Fruit fly (Drosophila melanogaster): Measurements from ENCODE around the gene Pgant6.
A peak's percentile ranks its signal among the peaks of the same experiment; 100 is the strongest.

DNA sequence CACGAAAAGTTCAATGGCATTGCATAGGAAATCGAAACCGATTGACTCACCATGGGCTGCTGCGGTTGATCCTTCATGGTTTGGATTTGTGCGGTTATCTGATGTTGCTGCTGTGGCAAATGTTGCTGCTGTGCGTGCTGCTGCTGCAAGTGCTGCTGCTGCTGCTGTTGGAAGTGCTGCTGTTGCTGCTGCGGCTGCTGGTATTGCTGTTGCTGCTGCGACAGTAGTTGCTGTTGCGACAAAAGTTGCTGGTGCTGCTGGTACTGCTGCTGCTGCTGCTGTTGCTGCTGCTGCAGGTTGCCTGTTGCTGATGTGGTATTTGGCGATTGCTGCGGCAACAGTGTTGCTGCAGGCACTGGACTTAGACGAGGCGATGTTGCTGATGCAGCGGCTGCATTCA, 14.2 kb downstream of the Pgant6 start:
- TF ChIP-seq CG32264 (GFP tag; optimal IDR thresholded peaks at IDR 0.05) = no peak
- TF ChIP-seq pan (optimal IDR thresholded peaks at IDR 0.05) = no peak
- no peak for TF ChIP-seq usp (GFP tag; optimal IDR thresholded peaks at IDR 0.05)
- no peak for TF ChIP-seq Hr83 (GFP tag; optimal IDR thresholded peaks at IDR 0.05; ENCODE audit: poor library complexity, severe bottlenecking)
- no peak for TF ChIP-seq Dif (GFP tag; optimal IDR thresholded peaks at IDR 0.05; ENCODE audit: partially characterized antibody)
- no peak for TF ChIP-seq Rel (GFP tag; optimal IDR thresholded peaks at IDR 0.05)
- no peak for TF ChIP-seq Rel (tag; optimal IDR thresholded peaks at IDR 0.05)
- TF ChIP-seq Hr78 (GFP tag; optimal IDR thresholded peaks at IDR 0.05) = no peak
- TF ChIP-seq foxo (GFP tag; optimal IDR thresholded peaks at IDR 0.05) = no peak
- peak; percentile 98 for TF ChIP-seq Dfd (GFP tag; optimal IDR thresholded peaks at IDR 0.05)
- no peak for TF ChIP-seq woc (GFP tag; optimal IDR thresholded peaks at IDR 0.05)
- TF ChIP-seq sv (GFP tag; optimal IDR thresholded peaks at IDR 0.05) = no peak
- no peak for TF ChIP-seq Myc (optimal IDR thresholded peaks at IDR 0.05)
